Worm (Caenorhabditis elegans) whole organism, L2 larva: ENCODE data around the gene msp-113.

Experiments used
- C34F6.9 ChIP-seq: fragments of 150-350 bp; optimal IDR thresholded peaks from 2 replicates; lab custom pipeline; 2014; ENCODE audit warnings: missing biosample characterization, missing genetic modification characterization
- F13H6.1 ChIP-seq: sonication (generic microtip); optimal IDR thresholded peaks from 2 replicates; lab custom pipeline; 2016; ENCODE audit warnings: missing genetic modification characterization, missing compliant biosample characterization
- R02D3.7 ChIP-seq: fragments of 150-350 bp; optimal IDR thresholded peaks from 2 replicates; lab custom pipeline; 2014; ENCODE audit warnings: missing biosample characterization, missing genetic modification characterization
- ZK546.5 ChIP-seq: sonication (generic microtip); optimal IDR thresholded peaks from 2 replicates; lab custom pipeline; 2017; ENCODE audit warnings: missing biosample characterization, missing genetic modification characterization
- alr-1 ChIP-seq: fragments of 150-350 bp; optimal IDR thresholded peaks from 2 replicates; lab custom pipeline; 2014; ENCODE audit warnings: missing biosample characterization, missing genetic modification characterization
- aly-2 ChIP-seq: fragments of 150-350 bp; optimal IDR thresholded peaks from 2 replicates; lab custom pipeline; 2014; ENCODE audit warnings: missing biosample characterization, missing genetic modification characterization
- ceh-16 ChIP-seq: fragments of 150-350 bp; optimal IDR thresholded peaks from 2 replicates; lab custom pipeline; 2014; ENCODE audit warnings: missing biosample characterization, missing genetic modification characterization
- dmd-4 ChIP-seq: sonication (generic microtip); optimal IDR thresholded peaks from 2 replicates; lab custom pipeline; 2017; ENCODE audit warnings: missing biosample characterization, missing genetic modification characterization
- egl-27 ChIP-seq: sonication (generic microtip); optimal IDR thresholded peaks from 3 replicates; lab custom pipeline; 2017; ENCODE audit warnings: missing biosample characterization, missing genetic modification reagents, missing genetic modification characterization
- elt-1 ChIP-seq: fragments of 150-350 bp; optimal IDR thresholded peaks from 2 replicates; lab custom pipeline; 2014; ENCODE audit warnings: missing biosample characterization, missing genetic modification characterization
- gmeb-1 ChIP-seq: fragments of 150-350 bp; optimal IDR thresholded peaks from 2 replicates; lab custom pipeline; 2014; ENCODE audit warnings: missing biosample characterization, missing genetic modification characterization
- lin-11 ChIP-seq: fragments of 150-350 bp; sonication (generic microtip); optimal IDR thresholded peaks from 2 replicates; lab custom pipeline; 2014; ENCODE audit warnings: missing biosample characterization, missing genetic modification characterization, inconsistent platforms, mixed read lengths
- lin-39 ChIP-seq: fragments of 150-350 bp; optimal IDR thresholded peaks from 2 replicates; lab custom pipeline; 2014; ENCODE audit warnings: missing biosample characterization, missing genetic modification reagents, missing genetic modification characterization
- mab-5 ChIP-seq: fragments of 150-350 bp; optimal IDR thresholded peaks from 2 replicates; lab custom pipeline; 2014; ENCODE audit warnings: missing biosample characterization, missing genetic modification characterization
- mbf-1 ChIP-seq: sonication (generic microtip); optimal IDR thresholded peaks from 2 replicates; lab custom pipeline; 2017; ENCODE audit warnings: missing biosample characterization, missing genetic modification characterization
- nhr-10 ChIP-seq: sonication (generic microtip); optimal IDR thresholded peaks from 2 replicates; lab custom pipeline; 2017; ENCODE audit warnings: missing biosample characterization, missing genetic modification characterization
- nhr-12 ChIP-seq: fragments of 150-350 bp; optimal IDR thresholded peaks from 2 replicates; lab custom pipeline; 2014; ENCODE audit warnings: missing biosample characterization, missing genetic modification characterization
- nhr-129 ChIP-seq: fragments of 150-350 bp; optimal IDR thresholded peaks from 2 replicates; lab custom pipeline; 2014; ENCODE audit warnings: missing biosample characterization, missing genetic modification characterization
- nhr-21 ChIP-seq: fragments of 150-350 bp; optimal IDR thresholded peaks from 2 replicates; lab custom pipeline; 2014; ENCODE audit warnings: missing biosample characterization, missing genetic modification characterization
- nhr-23 ChIP-seq: fragments of 150-350 bp; optimal IDR thresholded peaks from 2 replicates; lab custom pipeline; 2014; ENCODE audit warnings: missing biosample characterization, missing genetic modification reagents, missing genetic modification characterization
- nhr-237 ChIP-seq: fragments of 150-350 bp; optimal IDR thresholded peaks from 2 replicates; lab custom pipeline; 2014; ENCODE audit warnings: missing biosample characterization, missing genetic modification characterization
- nhr-25 ChIP-seq: fragments of 150-350 bp; sonication (generic microtip); optimal IDR thresholded peaks from 3 replicates; lab custom pipeline; 2014; ENCODE audit warnings: missing biosample characterization, missing genetic modification characterization
- nhr-6 ChIP-seq: fragments of 150-350 bp; optimal IDR thresholded peaks from 2 replicates; lab custom pipeline; 2014; ENCODE audit warnings: missing biosample characterization, missing genetic modification characterization
- nhr-77 ChIP-seq: fragments of 150-350 bp; optimal IDR thresholded peaks from 2 replicates; lab custom pipeline; 2014; ENCODE audit warnings: missing biosample characterization, missing genetic modification characterization
- peb-1 ChIP-seq: fragments of 150-350 bp; optimal IDR thresholded peaks from 2 replicates; lab custom pipeline; 2014; ENCODE audit warnings: missing biosample characterization, missing genetic modification characterization
- sem-4 ChIP-seq: fragments of 150-350 bp; optimal IDR thresholded peaks from 2 replicates; lab custom pipeline; 2014; ENCODE audit warnings: missing biosample characterization, missing genetic modification reagents, missing genetic modification characterization
- skn-1 ChIP-seq: sonication (generic microtip); optimal IDR thresholded peaks from 2 replicates; lab custom pipeline; 2017; ENCODE audit warnings: missing biosample characterization, missing genetic modification characterization
- sma-3 ChIP-seq: sonication (generic microtip); optimal IDR thresholded peaks from 2 replicates; lab custom pipeline; 2016; ENCODE audit warnings: missing genetic modification reagents, missing genetic modification characterization, missing compliant biosample characterization
- sma-9 ChIP-seq, 2 experiments: fragments of 150-350 bp in 1 of 2; sonication (generic microtip) in 1 of 2; optimal IDR thresholded peaks; 2 replicates each; lab custom pipeline; 2014 to 2016; ENCODE audit warnings: missing genetic modification characterization in 2 of 2, mild to moderate bottlenecking in 1 of 2, missing biosample characterization in 1 of 2, missing compliant biosample characterization in 1 of 2, missing genetic modification reagents in 1 of 2, moderate library complexity in 1 of 2
- snpc-4 ChIP-seq: fragments of 150-350 bp; optimal IDR thresholded peaks from 2 replicates; lab custom pipeline; 2014; ENCODE audit warnings: missing biosample characterization, missing genetic modification characterization
- unc-39 ChIP-seq: fragments of 150-350 bp; optimal IDR thresholded peaks from 2 replicates; lab custom pipeline; 2014; ENCODE audit warnings: missing biosample characterization, missing genetic modification characterization
- zag-1 ChIP-seq: fragments of 150-350 bp; optimal IDR thresholded peaks from 2 replicates; lab custom pipeline; 2014; ENCODE audit warnings: missing biosample characterization, missing genetic modification characterization
- ztf-1 ChIP-seq: fragments of 200-800 bp; sonication (Bioruptor generic); conservative IDR thresholded peaks from 2 replicates; pipeline ENCODE4 v1.3.6; 2022; ENCODE audit warnings: missing genetic modification characterization, missing compliant biosample characterization
- ztf-11 ChIP-seq: sonication (generic microtip); optimal IDR thresholded peaks from 2 replicates; lab custom pipeline; 2017; ENCODE audit warnings: missing biosample characterization, missing genetic modification characterization
- ztf-4 ChIP-seq: fragments of 150-350 bp; optimal IDR thresholded peaks from 2 replicates; lab custom pipeline; 2014; ENCODE audit warnings: missing biosample characterization, missing genetic modification characterization

The msp-113 gene

DNA sequence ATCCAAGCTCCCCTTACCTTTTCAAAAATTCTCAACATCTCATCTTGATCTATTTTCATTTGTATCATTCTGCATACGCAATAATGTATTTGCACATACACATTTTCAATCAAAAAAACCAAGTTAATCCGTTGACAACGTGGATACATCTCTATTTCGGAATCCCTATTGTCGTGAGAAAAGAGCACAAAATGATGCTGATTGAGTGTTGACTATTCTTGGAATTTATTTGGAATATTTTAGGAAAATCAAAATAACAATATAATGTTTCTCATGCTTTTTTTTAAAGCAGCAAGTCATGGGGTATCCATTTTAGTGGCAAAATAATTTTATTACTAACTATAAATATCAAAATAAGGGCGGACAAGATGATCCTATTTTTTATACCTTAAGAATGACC, 16.3 kb upstream of the msp-113 start:
- TF ChIP-seq dmd-4 = no peak
- no peak for TF ChIP-seq mbf-1
- TF ChIP-seq ztf-4 (tag; lab: Kevin White, UChicago) = no peak

ce11 chrIV:5287190-5287589, 10.6 kb upstream of the msp-113 start:
- TF ChIP-seq R02D3.7 (tag; lab: Kevin White, UChicago) (no peak), nhr-25 (tag; lab: Kevin White, UChicago) (no peak), nhr-6 (no peak), skn-1 (no peak), lin-11 (tag; lab: Kevin White, UChicago) (no peak), nhr-129 (tag; lab: Kevin White, UChicago) (no peak), nhr-10 (tag; lab: Kevin White, UChicago) (no peak), sma-9 (GFP tag; optimal IDR thresholded peaks at IDR 0.05; lab: Kevin White, UChicago) (no peak), sma-9 (tag; optimal IDR thresholded peaks at IDR 0.05; lab: Kevin White, UChicago) (no peak), sma-3 (GFP tag; lab: Kevin White, UChicago) (no peak), mbf-1 (no peak), aly-2 (tag; lab: Kevin White, UChicago) (no peak), nhr-21 (tag; lab: Kevin White, UChicago) (no peak), ztf-11 (tag; lab: Kevin White, UChicago) (no peak), sem-4 (tag; lab: Kevin White, UChicago) (no peak), mab-5 (tag; lab: Kevin White, UChicago) (no peak), elt-1 (tag; lab: Kevin White, UChicago) (no peak)

DNA sequence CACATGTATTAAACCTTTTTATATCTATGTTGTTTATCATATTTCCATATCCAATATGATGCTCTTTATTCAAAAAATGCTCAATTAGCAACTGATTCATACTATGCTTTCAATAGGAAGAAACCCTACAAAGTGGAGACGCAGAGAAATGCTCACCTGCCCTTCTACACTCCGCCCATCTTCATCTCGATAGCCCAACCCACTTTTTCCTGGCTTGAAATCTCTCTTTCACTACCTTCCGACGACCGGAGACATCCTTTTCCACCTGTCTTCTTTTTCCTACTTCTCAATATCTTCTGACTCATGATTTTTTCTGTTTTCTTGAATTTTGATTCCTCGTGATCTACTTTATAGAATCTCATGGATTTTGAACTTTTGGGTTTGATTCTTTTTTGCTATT, 8.8 kb upstream of the msp-113 start:
- TF ChIP-seq nhr-21 (tag; lab: Kevin White, UChicago) (no peak), mab-5 (tag; lab: Kevin White, UChicago) (no peak), C34F6.9 (no peak), egl-27 (tag; lab: Kevin White, UChicago) (no peak), sma-9 (GFP tag; optimal IDR thresholded peaks at IDR 0.05; lab: Kevin White, UChicago) (no peak), sma-9 (tag; optimal IDR thresholded peaks at IDR 0.05; lab: Kevin White, UChicago) (no peak), skn-1 (no peak), gmeb-1 (tag; lab: Kevin White, UChicago) (no peak), alr-1 (no peak)

ce11 chrIV:5290547-5290946, 7.2 kb upstream of the msp-113 start, which contains the start of gene nlp-47:
Gene nlp-47 (plus strand): TSS chrIV:5290847.
- no peak for TF ChIP-seq nhr-129 (tag; lab: Kevin White, UChicago)
- no peak for TF ChIP-seq ZK546.5
- no peak for TF ChIP-seq snpc-4 (tag; lab: Kevin White, UChicago)
- no peak for TF ChIP-seq nhr-77 (tag; lab: Kevin White, UChicago)
- TF ChIP-seq peb-1 = no peak
- no peak for TF ChIP-seq zag-1 (tag; lab: Kevin White, UChicago)
- no peak for TF ChIP-seq ceh-16
- no peak for TF ChIP-seq nhr-237 (tag; lab: Kevin White, UChicago)
- TF ChIP-seq nhr-10 (tag; lab: Kevin White, UChicago) = no peak
- no peak for TF ChIP-seq unc-39 (tag; lab: Kevin White, UChicago)
- no peak for TF ChIP-seq elt-1 (tag; lab: Kevin White, UChicago)
- no peak for TF ChIP-seq sma-9 (GFP tag; optimal IDR thresholded peaks at IDR 0.05; lab: Kevin White, UChicago)
- no peak for TF ChIP-seq sma-9 (tag; optimal IDR thresholded peaks at IDR 0.05; lab: Kevin White, UChicago)
- no peak for TF ChIP-seq skn-1
- TF ChIP-seq ztf-4 (tag; lab: Kevin White, UChicago) = no peak
- TF ChIP-seq aly-2 (tag; lab: Kevin White, UChicago) = no peak
- no peak for TF ChIP-seq F13H6.1 (tag; lab: Kevin White, UChicago)
- TF ChIP-seq lin-39 (tag; lab: Kevin White, UChicago) = no peak
- TF ChIP-seq nhr-12 (tag; lab: Kevin White, UChicago) = no peak

DNA sequence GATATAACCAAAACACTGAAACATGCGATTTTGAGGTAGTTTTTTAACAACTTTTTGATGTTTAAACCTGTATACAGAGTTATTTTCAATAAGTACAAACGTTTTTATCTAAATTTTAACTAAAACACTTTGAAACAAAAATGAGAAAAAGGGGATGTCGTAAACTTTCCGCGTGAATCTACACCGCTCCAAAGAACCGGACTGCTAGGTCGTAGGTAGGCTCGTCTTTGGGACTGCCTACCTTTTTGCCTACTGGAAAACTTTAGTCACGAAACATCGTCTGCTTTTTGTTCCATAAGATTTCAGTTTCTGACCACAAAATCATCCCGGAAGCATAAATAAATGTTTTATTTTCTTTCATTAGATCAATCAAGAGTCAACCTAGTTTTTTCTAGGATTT, 6.6 kb upstream of the msp-113 start:
- TF ChIP-seq zag-1 (tag; lab: Kevin White, UChicago) = no peak
- TF ChIP-seq egl-27 (tag; lab: Kevin White, UChicago) = no peak
- no peak for TF ChIP-seq ztf-1
- TF ChIP-seq nhr-23 (tag; lab: Kevin White, UChicago) = no peak
- TF ChIP-seq mbf-1 = no peak
- no peak for TF ChIP-seq nhr-6
- no peak for TF ChIP-seq aly-2 (tag; lab: Kevin White, UChicago)
- TF ChIP-seq sem-4 (tag; lab: Kevin White, UChicago) = no peak
- TF ChIP-seq C34F6.9 = no peak
- no peak for TF ChIP-seq nhr-77 (tag; lab: Kevin White, UChicago)
- no peak for TF ChIP-seq ztf-4 (tag; lab: Kevin White, UChicago)
- no peak for TF ChIP-seq skn-1
